Fruit fly (Drosophila melanogaster) whole organism, larva: ENCODE results near the gene CG13023.

Experiments used
- noc ChIP-seq: fragments of 200-800 bp; sonication (Bioruptor generic); optimal IDR thresholded peaks from 3 replicates; lab custom pipeline; 2019; ENCODE audit warnings: missing biosample characterization, mild to moderate bottlenecking, missing genetic modification characterization, moderate library complexity

The CG13023 gene

dm6 chr3L:16886179-16886930, 40.9 kb downstream of the CG13023 start:
- TF ChIP-seq noc (tag; lab: Kevin White, UChicago): no peak

dm6 chr3L:16885042-16885441, 42.2 kb downstream of the CG13023 start:
- peak; percentile 41 for TF ChIP-seq noc (tag; lab: Kevin White, UChicago)

- TF ChIP-seq noc (tag; lab: Kevin White, UChicago): no peak
Observed at dm6 chr3L:16884037-16884436, 43.2 kb downstream of the CG13023 start.

dm6 chr3L:16881097-16881496, 46.1 kb downstream of the CG13023 start:
- peak; percentile 44 for TF ChIP-seq noc (tag; lab: Kevin White, UChicago)

dm6 chr3L:16878830-16879536, 48.3 kb downstream of the CG13023 start:
- TF ChIP-seq noc (tag; lab: Kevin White, UChicago): no peak

- TF ChIP-seq noc (tag; lab: Kevin White, UChicago): no peak
Observed at dm6 chr3L:16876785-16877468, 50.3 kb downstream of the CG13023 start, which contains the start of gene CG32170. TSS of gene CG32170 (plus strand) at chr3L:16877309.

- no peak for TF ChIP-seq noc (tag; lab: Kevin White, UChicago)
Observed at dm6 chr3L:16875959-16876358, 51.3 kb downstream of the CG13023 start.

- TF ChIP-seq noc (tag; lab: Kevin White, UChicago): no peak
Observed at dm6 chr3L:16875484-16875883, 51.8 kb downstream of the CG13023 start.
